Worm (Caenorhabditis elegans) whole organism, L3 larva: ENCODE data around the gene C33A12.19.

Experiments used
- R02D3.7 ChIP-seq: fragments of 150-350 bp; optimal IDR thresholded peaks from 2 replicates; lab custom pipeline; 2014; ENCODE audit warnings: missing biosample characterization, missing genetic modification characterization
- ZK546.5 ChIP-seq: sonication (generic microtip); optimal IDR thresholded peaks from 2 replicates; lab custom pipeline; 2017; ENCODE audit warnings: missing biosample characterization, missing genetic modification characterization
- aly-2 ChIP-seq: fragments of 150-350 bp; optimal IDR thresholded peaks from 2 replicates; lab custom pipeline; 2014; ENCODE audit warnings: missing biosample characterization, missing genetic modification characterization
- ama-1 ChIP-seq: fragments of 150-350 bp; optimal IDR thresholded peaks from 2 replicates; lab custom pipeline; 2018
- ceh-16 ChIP-seq: sonication (generic microtip); optimal IDR thresholded peaks from 2 replicates; lab custom pipeline; 2017; ENCODE audit warnings: missing biosample characterization, missing genetic modification characterization
- ceh-28 ChIP-seq: fragments of 150-350 bp; optimal IDR thresholded peaks from 2 replicates; lab custom pipeline; 2014; ENCODE audit warnings: missing biosample characterization, missing genetic modification reagents, missing genetic modification characterization
- ceh-9 ChIP-seq: sonication (generic microtip); optimal IDR thresholded peaks from 2 replicates; lab custom pipeline; 2018; ENCODE audit warnings: missing biosample characterization, missing genetic modification characterization
- daf-12 ChIP-seq: fragments of 150-350 bp; optimal IDR thresholded peaks from 2 replicates; lab custom pipeline; 2014; ENCODE audit warnings: missing biosample characterization, missing genetic modification reagents, missing genetic modification characterization
- egl-5 ChIP-seq: fragments of 150-350 bp; optimal IDR thresholded peaks from 2 replicates; lab custom pipeline; 2017; ENCODE audit warnings: missing biosample characterization, missing genetic modification reagents, missing genetic modification characterization, inconsistent platforms
- elt-1 ChIP-seq: fragments of 150-350 bp; optimal IDR thresholded peaks from 2 replicates; lab custom pipeline; 2014; ENCODE audit warnings: missing biosample characterization, missing genetic modification characterization
- elt-2 ChIP-seq: sonication (generic microtip); optimal IDR thresholded peaks from 2 replicates; lab custom pipeline; 2016; ENCODE audit warnings: missing genetic modification reagents, mild to moderate bottlenecking, missing genetic modification characterization, missing compliant biosample characterization
- elt-3 ChIP-seq, 3 experiments: fragments of 150-350 bp in 1 of 3; sonication (generic microtip) in 2 of 3; optimal IDR thresholded peaks; 2 replicates in 2 of 3; 4 replicates in 1 of 3; lab custom pipeline; 2014 to 2017; ENCODE audit warnings: missing biosample characterization in 3 of 3, missing genetic modification characterization in 3 of 3
- eor-1 ChIP-seq, 2 experiments: fragments of 150-350 bp; optimal IDR thresholded peaks; 2 replicates each; lab custom pipeline; 2014 to 2018; ENCODE audit warnings: missing biosample characterization in 2 of 2, missing genetic modification characterization in 2 of 2
- fkh-10 ChIP-seq: sonication (generic microtip); optimal IDR thresholded peaks from 2 replicates; lab custom pipeline; 2017; ENCODE audit warnings: missing biosample characterization, missing genetic modification reagents, missing genetic modification characterization
- fos-1 ChIP-seq: fragments of 150-350 bp; optimal IDR thresholded peaks from 2 replicates; lab custom pipeline; 2014; ENCODE audit warnings: missing biosample characterization, missing genetic modification characterization
- hmg-11 ChIP-seq: sonication (generic microtip); optimal IDR thresholded peaks from 2 replicates; lab custom pipeline; 2016; ENCODE audit warnings: missing genetic modification characterization, missing compliant biosample characterization
- lin-15B ChIP-seq: fragments of 150-350 bp; optimal IDR thresholded peaks from 2 replicates; lab custom pipeline; 2014; ENCODE audit warnings: missing biosample characterization, missing genetic modification characterization
- lin-39 ChIP-seq: fragments of 150-350 bp; optimal IDR thresholded peaks from 2 replicates; lab custom pipeline; 2018; ENCODE audit warnings: missing biosample characterization, missing genetic modification reagents, missing genetic modification characterization
- lsy-12 ChIP-seq: sonication (generic microtip); optimal IDR thresholded peaks from 2 replicates; lab custom pipeline; 2016; ENCODE audit warnings: mild to moderate bottlenecking, missing genetic modification characterization, missing compliant biosample characterization
- mdl-1 ChIP-seq: fragments of 150-350 bp; optimal IDR thresholded peaks from 2 replicates; lab custom pipeline; 2014; ENCODE audit warnings: missing biosample characterization, missing genetic modification characterization
- mml-1 ChIP-seq: fragments of 150-350 bp; sonication (generic microtip); optimal IDR thresholded peaks from 3 replicates; lab custom pipeline; 2014; ENCODE audit warnings: missing biosample characterization, missing genetic modification characterization
- nfya-1 ChIP-seq: sonication (generic microtip); optimal IDR thresholded peaks from 2 replicates; lab custom pipeline; 2017; ENCODE audit warnings: missing genetic modification characterization, mild to moderate bottlenecking, missing compliant biosample characterization, antibody characterized with exemption, moderate library complexity; ENCODE audit not compliant: insufficient read depth
- nhr-11 ChIP-seq: fragments of 150-350 bp; optimal IDR thresholded peaks from 2 replicates; lab custom pipeline; 2014; ENCODE audit warnings: missing biosample characterization, missing genetic modification characterization
- nhr-12 ChIP-seq: fragments of 150-350 bp; optimal IDR thresholded peaks from 2 replicates; lab custom pipeline; 2014; ENCODE audit warnings: missing biosample characterization, missing genetic modification characterization
- nhr-23 ChIP-seq: fragments of 150-350 bp; optimal IDR thresholded peaks from 2 replicates; lab custom pipeline; 2014; ENCODE audit warnings: missing biosample characterization, missing genetic modification reagents, missing genetic modification characterization
- nhr-25 ChIP-seq: sonication (generic microtip); optimal IDR thresholded peaks from 2 replicates; lab custom pipeline; 2017; ENCODE audit warnings: missing biosample characterization, missing genetic modification characterization
- nhr-28 ChIP-seq: fragments of 150-350 bp; optimal IDR thresholded peaks from 2 replicates; lab custom pipeline; 2014; ENCODE audit warnings: missing biosample characterization, missing genetic modification characterization
- nhr-43 ChIP-seq: sonication (generic microtip); optimal IDR thresholded peaks from 2 replicates; lab custom pipeline; 2016; ENCODE audit warnings: mild to moderate bottlenecking, missing genetic modification characterization, missing compliant biosample characterization; ENCODE audit not compliant: poor library complexity, severe bottlenecking
- pha-4 ChIP-seq: fragments of 150-350 bp; optimal IDR thresholded peaks from 2 replicates; lab custom pipeline; 2014; ENCODE audit warnings: missing biosample characterization, missing genetic modification reagents, missing genetic modification characterization
- pqm-1 ChIP-seq: fragments of 150-350 bp; optimal IDR thresholded peaks from 2 replicates; lab custom pipeline; 2017; ENCODE audit warnings: missing biosample characterization, missing genetic modification characterization, inconsistent platforms
- sea-2 ChIP-seq: fragments of 150-350 bp; sonication (generic microtip); optimal IDR thresholded peaks from 4 replicates; lab custom pipeline; 2014; ENCODE audit warnings: missing biosample characterization, missing genetic modification reagents, missing genetic modification characterization
- skn-1 ChIP-seq: fragments of 150-350 bp; optimal IDR thresholded peaks from 2 replicates; lab custom pipeline; 2014; ENCODE audit warnings: missing biosample characterization, missing genetic modification characterization
- snpc-4 ChIP-seq: fragments of 150-350 bp; optimal IDR thresholded peaks from 2 replicates; lab custom pipeline; 2014; ENCODE audit warnings: missing biosample characterization, missing genetic modification characterization
- tbx-2 ChIP-seq: sonication (generic microtip); optimal IDR thresholded peaks from 2 replicates; lab custom pipeline; 2016; ENCODE audit warnings: mild to moderate bottlenecking, missing genetic modification characterization, missing compliant biosample characterization
- unc-39 ChIP-seq: sonication (generic microtip); optimal IDR thresholded peaks from 4 replicates; lab custom pipeline; 2017; ENCODE audit warnings: missing biosample characterization, missing genetic modification characterization
- unc-62 ChIP-seq: fragments of 150-350 bp; sonication (generic microtip); optimal IDR thresholded peaks from 4 replicates; lab custom pipeline; 2014; ENCODE audit warnings: missing biosample characterization, missing genetic modification reagents, missing genetic modification characterization
- zag-1 ChIP-seq: fragments of 150-350 bp; optimal IDR thresholded peaks from 2 replicates; lab custom pipeline; 2014; ENCODE audit warnings: missing biosample characterization, missing genetic modification characterization
- ztf-11 ChIP-seq: fragments of 150-350 bp; optimal IDR thresholded peaks from 2 replicates; lab custom pipeline; 2014; ENCODE audit warnings: missing biosample characterization, missing genetic modification characterization

C33A12.19 gene

DNA sequence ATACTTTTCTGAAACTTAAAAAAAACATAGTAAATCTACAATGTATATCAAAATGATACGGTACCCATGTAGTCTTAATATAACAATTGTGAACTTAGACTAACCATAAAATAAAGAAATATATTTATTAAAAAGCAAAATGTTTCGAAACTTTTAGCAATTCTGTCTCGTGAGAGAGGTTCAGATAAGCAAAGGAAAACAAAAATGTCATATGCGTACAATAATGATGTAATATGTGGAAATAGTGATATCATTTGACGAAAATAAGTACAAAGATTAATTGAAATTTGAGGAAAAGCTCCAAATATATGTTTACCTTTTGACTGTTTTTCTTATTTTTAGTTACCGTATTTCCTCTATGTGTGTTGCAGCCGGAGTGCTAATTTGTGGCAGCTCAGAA lies 2.7 kb upstream of the C33A12.19 start:
- peak; percentile 46 for TF ChIP-seq elt-2 (tag; lab: Kevin White, UChicago)
- TF ChIP-seq elt-1 (tag; lab: Kevin White, UChicago): no peak
- no peak for TF ChIP-seq sea-2 (GFP tag; lab: Kevin White, UChicago)
- TF ChIP-seq nfya-1 (tag; lab: Kevin White, UChicago): no peak
- TF ChIP-seq pqm-1 (tag; lab: Kevin White, UChicago): peak; percentile 34
- no peak for TF ChIP-seq nhr-12
- no peak for TF ChIP-seq ztf-11 (tag; lab: Kevin White, UChicago)

DNA sequence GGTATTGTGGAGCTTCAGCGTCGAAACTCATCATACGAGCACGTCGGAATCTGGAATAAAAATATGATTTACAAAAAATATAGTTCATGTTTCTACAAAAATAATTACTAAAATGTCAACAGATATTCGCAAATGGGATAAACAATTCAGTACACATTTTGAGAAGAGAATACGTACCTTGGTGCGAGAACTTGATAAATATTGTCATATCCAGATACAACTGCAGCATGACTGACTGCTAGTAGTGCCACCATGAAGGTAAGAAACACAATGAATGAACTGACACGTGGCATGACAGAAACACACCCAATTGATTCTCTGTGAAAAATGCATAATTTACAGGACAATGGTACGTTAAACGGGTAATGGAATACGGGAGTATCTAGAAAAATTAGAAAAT lies 1.8 kb downstream of the C33A12.19 start, which contains the start of gene nlp-35:
nlp-35 (minus strand) TSS at position 319 of the 400 bp plus-strand sequence.
- TF ChIP-seq hmg-11 (tag; lab: Kevin White, UChicago) (no peak), ceh-9 (tag; lab: Kevin White, UChicago) (no peak), ceh-28 (tag; lab: Kevin White, UChicago) (no peak)

DNA sequence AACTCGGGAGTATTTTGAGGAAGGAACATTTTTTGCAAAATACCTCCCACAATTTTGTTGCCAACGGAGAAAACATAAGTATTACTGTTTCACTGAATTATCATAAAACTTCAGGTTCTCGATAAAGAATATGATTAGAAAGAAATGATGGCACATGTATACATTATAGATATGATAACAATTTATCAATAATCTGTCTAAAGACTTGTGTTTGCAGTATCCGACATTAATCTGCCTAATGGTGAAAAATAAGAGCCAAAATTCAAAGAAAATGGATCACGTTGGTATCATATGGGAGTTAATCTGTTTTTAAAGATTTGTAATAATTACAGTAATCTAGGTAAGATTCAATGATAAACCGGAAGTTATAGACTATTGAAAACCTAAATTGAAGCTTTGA lies 3.8 kb downstream of the C33A12.19 start:
- TF ChIP-seq nhr-11: peak; percentile 5
- TF ChIP-seq aly-2 (tag; lab: Kevin White, UChicago): no peak
- TF ChIP-seq, all 47 proteins: peak for 1

DNA sequence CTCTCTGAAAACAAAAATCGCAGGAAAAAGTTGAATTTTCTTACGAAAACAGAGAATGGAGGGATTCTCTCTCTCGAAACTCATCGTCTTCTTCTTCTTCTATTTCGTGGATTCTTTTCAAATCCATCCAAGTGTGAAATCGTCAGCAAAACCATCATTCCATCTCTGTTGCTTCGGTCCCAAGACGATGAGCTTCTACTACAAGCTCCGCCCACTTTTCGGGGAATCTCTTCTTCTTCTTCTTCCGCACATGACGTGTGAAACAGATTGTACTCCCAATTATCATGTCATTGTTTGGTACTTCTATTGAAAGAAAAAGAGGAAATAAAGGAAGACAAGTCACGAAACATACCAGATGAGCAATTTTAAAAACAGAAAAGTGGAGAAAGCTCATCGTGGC lies 6.3 kb downstream of the C33A12.19 start:
- TF ChIP-seq mml-1 (tag; lab: Kevin White, UChicago) (no peak), lin-15B (tag; lab: Kevin White, UChicago) (no peak), nhr-28 (no peak), pha-4 (tag; lab: Kevin White, UChicago) (no peak), ama-1 (no peak), elt-3 (tag; optimal IDR thresholded peaks at IDR 0.05; lab: Kevin White, UChicago) (no peak), nhr-43 (tag; lab: Kevin White, UChicago) (no peak), fos-1 (tag; lab: Kevin White, UChicago) (no peak), lsy-12 (tag; lab: Kevin White, UChicago) (no peak), sea-2 (GFP tag; lab: Kevin White, UChicago) (no peak), zag-1 (no peak), nfya-1 (tag; lab: Kevin White, UChicago) (no peak), elt-2 (tag; lab: Kevin White, UChicago) (no peak), daf-12 (tag; lab: Kevin White, UChicago) (no peak)

DNA sequence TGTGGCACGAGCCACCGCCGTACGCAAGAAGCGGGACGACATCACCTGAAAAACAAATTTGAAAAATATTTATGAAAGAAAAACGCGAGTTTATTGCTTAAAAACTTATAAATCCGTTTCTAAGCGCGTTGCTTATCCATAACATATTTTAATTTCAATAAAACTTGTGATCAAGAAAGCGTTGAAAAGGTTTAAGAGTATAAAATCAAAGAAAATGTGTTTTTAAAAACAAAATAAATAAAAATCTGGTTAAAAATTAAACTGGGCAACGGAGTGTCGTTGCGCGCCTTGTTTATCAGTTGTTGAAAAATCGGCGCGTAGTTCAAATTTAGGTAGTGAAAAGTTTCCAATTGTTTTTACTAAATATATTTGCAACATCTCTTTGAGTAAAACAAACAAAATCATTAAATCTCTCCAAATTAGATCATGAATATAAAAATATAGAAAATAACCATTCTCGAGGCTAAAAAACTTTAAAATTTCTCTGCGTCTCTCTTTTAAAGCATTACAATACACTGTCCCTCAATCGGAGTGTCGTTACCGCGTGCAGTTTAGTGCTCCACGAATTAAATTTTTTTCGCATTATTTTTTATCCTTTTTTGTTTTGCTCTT lies 8.2 kb downstream of the C33A12.19 start, which contains the start of gene ndua-5:
ndua-5 (minus strand) TSS at position 51 of the 612 bp plus-strand sequence.
- TF ChIP-seq daf-12 (tag; lab: Kevin White, UChicago) (no peak), snpc-4 (tag; lab: Kevin White, UChicago) (peak; percentile 7), hmg-11 (tag; lab: Kevin White, UChicago) (peak; percentile 32), unc-39 (no peak), pha-4 (tag; lab: Kevin White, UChicago) (peak; percentile 64), ceh-16 (tag; lab: Kevin White, UChicago) (no peak), nfya-1 (tag; lab: Kevin White, UChicago) (peak; percentile 55), egl-5 (tag; lab: Kevin White, UChicago) (peak; percentile 23), lin-15B (tag; lab: Kevin White, UChicago) (peak; percentile 59), nhr-23 (peak; percentile 12)
- TF ChIP-seq, all 47 proteins: peak for 7

DNA sequence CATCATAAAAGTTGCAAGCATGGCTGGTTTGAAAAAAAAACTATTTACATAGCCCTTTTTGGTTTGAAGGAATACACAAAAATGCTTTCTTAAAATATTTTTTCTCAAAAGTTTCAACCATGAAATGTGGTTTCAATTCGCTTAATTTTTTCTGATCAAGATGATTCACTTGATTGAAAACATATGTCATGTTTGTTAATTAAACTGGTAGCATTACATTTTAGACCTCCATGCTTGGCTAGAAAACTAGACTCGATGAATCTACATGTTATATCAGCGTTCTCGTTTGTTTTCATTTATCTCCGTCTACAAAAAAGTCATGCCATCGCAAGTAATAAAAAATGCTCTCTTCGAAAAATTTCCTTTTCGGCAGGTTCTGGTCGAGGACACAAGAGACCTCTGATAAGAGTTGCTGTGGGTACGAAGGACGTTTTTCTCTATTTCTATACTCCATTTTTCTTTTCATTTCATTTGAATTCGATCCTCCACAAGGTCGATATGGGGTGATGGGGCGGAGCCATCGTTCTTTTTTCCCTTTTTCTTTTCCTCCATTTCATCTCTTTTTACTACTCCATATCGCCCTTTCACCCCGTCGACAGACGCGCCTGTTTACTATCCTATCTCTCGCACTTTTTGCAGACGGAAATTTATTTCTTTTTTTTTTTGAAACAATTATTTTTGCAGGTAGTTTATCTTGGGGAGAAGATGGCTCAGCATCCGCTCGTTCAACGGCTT lies 9.1 kb downstream of the C33A12.19 start, which contains the start of gene elo-1:
elo-1 (plus strand) TSS at position 685 of the 735 bp plus-strand sequence.
- no peak for TF ChIP-seq snpc-4 (tag; lab: Kevin White, UChicago)
- TF ChIP-seq nhr-23: no peak
- TF ChIP-seq elt-3 (tag; optimal IDR thresholded peaks at IDR 0.05; lab: Kevin White, UChicago): no peak
- peak; percentile 82 for TF ChIP-seq pqm-1 (tag; lab: Kevin White, UChicago)
- TF ChIP-seq eor-1 (tag; optimal IDR thresholded peaks at IDR 0.05; lab: Kevin White, UChicago): no peak
- no peak for TF ChIP-seq lsy-12 (tag; lab: Kevin White, UChicago)
- TF ChIP-seq nhr-25 (tag; lab: Kevin White, UChicago): no peak
- no peak for TF ChIP-seq fkh-10 (GFP tag; lab: Kevin White, UChicago)
- no peak for TF ChIP-seq ZK546.5 (tag; lab: Kevin White, UChicago)
- no peak for TF ChIP-seq skn-1 (tag; lab: Kevin White, UChicago)
- TF ChIP-seq mdl-1 (tag; lab: Kevin White, UChicago): no peak
- TF ChIP-seq ceh-16 (tag; lab: Kevin White, UChicago): no peak
- TF ChIP-seq unc-62 (GFP tag; lab: Kevin White, UChicago): no peak
- TF ChIP-seq unc-39: no peak
- TF ChIP-seq ztf-11 (tag; lab: Kevin White, UChicago): no peak
- TF ChIP-seq nfya-1 (tag; lab: Kevin White, UChicago): peak; percentile 29
- TF ChIP-seq aly-2 (tag; lab: Kevin White, UChicago): no peak
- no peak for TF ChIP-seq R02D3.7
- TF ChIP-seq nhr-43 (tag; lab: Kevin White, UChicago): no peak
- TF ChIP-seq lin-39 (tag; lab: Kevin White, UChicago): no peak
- TF ChIP-seq tbx-2 (tag; lab: Kevin White, UChicago): no peak
- no peak for TF ChIP-seq nhr-11
- TF ChIP-seq pha-4 (tag; lab: Kevin White, UChicago): peak; percentile 27
- peak; percentile 95 for TF ChIP-seq elt-2 (tag; lab: Kevin White, UChicago)
